Fruit fly (Drosophila melanogaster) whole organism, pupa: ENCODE results near the gene Pdhb.

Source experiments
- CG14655 ChIP-seq: fragments of 200-800 bp; sonication (Bioruptor generic); optimal IDR thresholded peaks from 3 replicates; lab custom pipeline; 2017; ENCODE audit warnings: mild to moderate bottlenecking, missing biosample characterization, missing genetic modification reagents, missing genetic modification characterization
- CG17806 ChIP-seq: fragments of 200-800 bp; sonication (Bioruptor generic); optimal IDR thresholded peaks from 2 replicates; lab custom pipeline; 2018; ENCODE audit warnings: missing biosample characterization, mild to moderate bottlenecking, missing genetic modification characterization, moderate library complexity
- CG4496 ChIP-seq: fragments of 200-800 bp; sonication (Bioruptor generic); IDR thresholded peaks from 3 replicates; pipeline ENCODE4 v1.3.6; 2022; ENCODE audit warnings: missing biosample characterization, missing genetic modification characterization
- CG8159 ChIP-seq: fragments of 200-800 bp; sonication (Bioruptor generic); optimal IDR thresholded peaks from 3 replicates; lab custom pipeline; 2018; ENCODE audit warnings: missing biosample characterization, mild to moderate bottlenecking, missing genetic modification characterization, moderate library complexity
- CG8301 ChIP-seq: fragments of 200-800 bp; sonication (Bioruptor generic); optimal IDR thresholded peaks from 2 replicates; lab custom pipeline; 2018; ENCODE audit warnings: missing biosample characterization, mild to moderate bottlenecking, missing genetic modification characterization
- CG9948 ChIP-seq: fragments of 200-800 bp; sonication (Bioruptor generic); optimal IDR thresholded peaks from 2 replicates; lab custom pipeline; 2018; ENCODE audit warnings: missing biosample characterization, mild to moderate bottlenecking, missing genetic modification characterization, moderate library complexity
- D1 ChIP-seq: fragments of 200-800 bp; sonication (Bioruptor generic); optimal IDR thresholded peaks from 2 replicates; lab custom pipeline; 2018; ENCODE audit warnings: missing biosample characterization, mild to moderate bottlenecking, missing genetic modification characterization, moderate library complexity
- EcR ChIP-seq: fragments of 200-800 bp; sonication (Bioruptor generic); optimal IDR thresholded peaks from 3 replicates; lab custom pipeline; 2019; ENCODE audit warnings: missing biosample characterization, missing genetic modification characterization, mild to moderate bottlenecking, moderate library complexity, missing genetic modification reagents
- Pif1A ChIP-seq: fragments of 200-800 bp; sonication (Bioruptor generic); optimal IDR thresholded peaks from 3 replicates; lab custom pipeline; 2016; ENCODE audit warnings: missing biosample characterization, missing genetic modification characterization
- rn ChIP-seq: fragments of 200-800 bp; sonication (Bioruptor generic); IDR thresholded peaks from 2 replicates; pipeline ENCODE4 v1.3.6; 2022; ENCODE audit warnings: missing biosample characterization, missing genetic modification characterization

- TF ChIP-seq CG17806 (tag; lab: Kevin White, UChicago): no peak
- TF ChIP-seq Pif1A (GFP tag; lab: Kevin White, UChicago): no peak
- no peak for TF ChIP-seq rn (GFP tag; lab: Robert Waterston, UW)
- TF ChIP-seq CG8159 (tag; lab: Kevin White, UChicago): no peak
- no peak for TF ChIP-seq EcR (GFP tag; lab: Kevin White, UChicago)
- no peak for TF ChIP-seq CG14655 (GFP tag; lab: Kevin White, UChicago)
- no peak for TF ChIP-seq D1 (tag; lab: Kevin White, UChicago)
- no peak for TF ChIP-seq CG4496 (GFP tag; lab: Robert Waterston, UW)
- no peak for TF ChIP-seq CG8301 (tag; lab: Kevin White, UChicago)
- no peak for TF ChIP-seq CG9948
Measured at dm6 chr3R:29138961-29139527, 26.2 kb downstream of the Pdhb start.
